Fruit fly (Drosophila melanogaster) whole organism, embryonic: ENCODE results near the gene CG33331.

ENCODE experiments used
- Aef1 ChIP-seq: fragments of 200-800 bp; sonication (Bioruptor generic); IDR thresholded peaks from 3 replicates; pipeline ENCODE4 v1.3.6; 2022; ENCODE audit warnings: missing biosample characterization, missing genetic modification characterization
- Atf3 ChIP-seq: fragments of 200-800 bp; sonication (Bioruptor generic); optimal IDR thresholded peaks from 3 replicates; lab custom pipeline; 2016; ENCODE audit warnings: missing biosample characterization, missing genetic modification characterization
- B-H2 ChIP-seq: fragments of 200-800 bp; sonication (Bioruptor generic); optimal IDR thresholded peaks from 2 replicates; lab custom pipeline; 2018; ENCODE audit warnings: missing biosample characterization, mild to moderate bottlenecking, missing genetic modification characterization
- BEAF-32 ChIP-seq: fragments of 200-800 bp; sonication (Bioruptor generic); optimal IDR thresholded peaks from 3 replicates; lab custom pipeline; 2017; ENCODE audit warnings: missing biosample characterization, missing genetic modification characterization, mild to moderate bottlenecking, moderate library complexity, missing genetic modification reagents
- BtbVII ChIP-seq: fragments of 200-800 bp; sonication (Bioruptor generic); optimal IDR thresholded peaks from 3 replicates; lab custom pipeline; 2017; ENCODE audit warnings: missing biosample characterization, mild to moderate bottlenecking, missing genetic modification characterization
- CG10462 ChIP-seq: fragments of 200-800 bp; sonication (Bioruptor generic); optimal IDR thresholded peaks from 2 replicates; lab custom pipeline; 2016; ENCODE audit warnings: missing biosample characterization, missing genetic modification characterization
- CG11247 ChIP-seq: fragments of 200-800 bp; sonication (Bioruptor generic); IDR thresholded peaks from 2 replicates; pipeline ENCODE4 v1.3.6; 2022; ENCODE audit warnings: missing biosample characterization, missing genetic modification characterization
- CG11560 ChIP-seq: fragments of 200-800 bp; sonication (Bioruptor generic); IDR thresholded peaks from 3 replicates; pipeline ENCODE4 v1.3.6; 2022; ENCODE audit warnings: missing biosample characterization, missing genetic modification characterization
- CG12299 ChIP-seq: fragments of 200-800 bp; sonication (Bioruptor generic); optimal IDR thresholded peaks from 2 replicates; lab custom pipeline; 2018; ENCODE audit warnings: missing biosample characterization, mild to moderate bottlenecking, missing genetic modification characterization
- CG1233 ChIP-seq: fragments of 200-800 bp; sonication (Bioruptor generic); optimal IDR thresholded peaks from 4 replicates; lab custom pipeline; 2018; ENCODE audit warnings: missing biosample characterization, mild to moderate bottlenecking, missing genetic modification characterization
- CG15011 ChIP-seq: fragments of 200-800 bp; sonication (Bioruptor generic); optimal IDR thresholded peaks from 3 replicates; lab custom pipeline; 2018; ENCODE audit warnings: missing biosample characterization, mild to moderate bottlenecking, missing genetic modification characterization
- CG15269 ChIP-seq: fragments of 200-800 bp; sonication (Bioruptor generic); optimal IDR thresholded peaks from 2 replicates; lab custom pipeline; 2018; ENCODE audit warnings: missing biosample characterization, mild to moderate bottlenecking, missing genetic modification characterization, moderate library complexity
- CG1529 ChIP-seq: fragments of 200-800 bp; sonication (Bioruptor generic); optimal IDR thresholded peaks from 3 replicates; lab custom pipeline; 2018; ENCODE audit warnings: missing biosample characterization, missing genetic modification characterization
- CG17361 ChIP-seq: fragments of 200-800 bp; sonication (Bioruptor generic); IDR thresholded peaks from 3 replicates; pipeline ENCODE4 v1.3.6; 2022; ENCODE audit warnings: missing biosample characterization, missing genetic modification characterization
- CG18764 ChIP-seq: fragments of 200-800 bp; sonication (Bioruptor generic); optimal IDR thresholded peaks from 3 replicates; lab custom pipeline; 2016; ENCODE audit warnings: missing biosample characterization, missing genetic modification characterization
- CG30020 ChIP-seq: fragments of 200-800 bp; optimal IDR thresholded peaks from 2 replicates; lab custom pipeline; 2019; ENCODE audit warnings: missing biosample characterization, mild to moderate bottlenecking, missing genetic modification characterization, moderate library complexity
- CG3407 ChIP-seq: fragments of 200-800 bp; sonication (Bioruptor generic); optimal IDR thresholded peaks from 2 replicates; lab custom pipeline; 2018; ENCODE audit warnings: missing biosample characterization, mild to moderate bottlenecking, missing genetic modification characterization
- CG34224 ChIP-seq: fragments of 200-800 bp; sonication (Bioruptor generic); IDR thresholded peaks from 3 replicates; pipeline ENCODE4 v1.3.6; 2022; ENCODE audit warnings: missing biosample characterization, missing genetic modification characterization; ENCODE audit not compliant: partially characterized antibody
- CG4328 ChIP-seq: fragments of 200-800 bp; sonication (Bioruptor generic); optimal IDR thresholded peaks from 3 replicates; lab custom pipeline; 2017; ENCODE audit warnings: missing biosample characterization, missing genetic modification reagents, missing genetic modification characterization
- CG4404 ChIP-seq: fragments of 200-800 bp; sonication (Bioruptor generic); IDR thresholded peaks from 2 replicates; pipeline ENCODE4 v1.3.6; 2022; ENCODE audit warnings: missing biosample characterization, missing genetic modification characterization
- CG4854 ChIP-seq: fragments of 200-800 bp; sonication (Bioruptor generic); optimal IDR thresholded peaks from 2 replicates; lab custom pipeline; 2016; ENCODE audit warnings: missing biosample characterization, missing genetic modification characterization, inconsistent platforms
- CG6683 ChIP-seq: fragments of 200-800 bp; sonication (Bioruptor generic); optimal IDR thresholded peaks from 2 replicates; lab custom pipeline; 2017; ENCODE audit warnings: missing biosample characterization, mild to moderate bottlenecking, missing genetic modification characterization, missing genetic modification reagents
- CG6791 ChIP-seq: fragments of 200-800 bp; sonication (Bioruptor generic); IDR thresholded peaks from 3 replicates; pipeline ENCODE4 v1.3.6; 2022; ENCODE audit warnings: missing biosample characterization, missing genetic modification characterization; ENCODE audit not compliant: partially characterized antibody
- CHES-1-like ChIP-seq: fragments of 200-800 bp; sonication (Bioruptor generic); optimal IDR thresholded peaks from 2 replicates; lab custom pipeline; 2016; ENCODE audit warnings: missing biosample characterization, missing genetic modification characterization
- CTCF ChIP-seq: fragments of 200-800 bp; sonication (Bioruptor generic); optimal IDR thresholded peaks from 2 replicates; lab custom pipeline; 2017; ENCODE audit warnings: missing biosample characterization, mild to moderate bottlenecking, missing genetic modification characterization, moderate library complexity
- Dll ChIP-seq: fragments of 200-800 bp; sonication (Bioruptor generic); IDR thresholded peaks from 4 replicates; pipeline ENCODE4 v1.3.6; 2022; ENCODE audit warnings: missing biosample characterization, missing genetic modification characterization; ENCODE audit not compliant: partially characterized antibody
- Dref ChIP-seq: fragments of 200-800 bp; sonication (Bioruptor generic); IDR thresholded peaks from 2 replicates; pipeline ENCODE4 v1.3.6; 2022; ENCODE audit warnings: missing biosample characterization, missing genetic modification characterization
- Gug ChIP-seq: fragments of 200-800 bp; sonication (Bioruptor generic); IDR thresholded peaks from 4 replicates; pipeline ENCODE4 v1.3.6; 2022; ENCODE audit warnings: missing biosample characterization, missing genetic modification characterization
- Hr51 ChIP-seq, 2 experiments: fragments of 200-800 bp; sonication (Bioruptor generic); optimal IDR thresholded peaks; 2 replicates in 1 of 2; 3 replicates in 1 of 2; lab custom pipeline; 2016 to 2018; ENCODE audit warnings: missing biosample characterization in 2 of 2, missing genetic modification characterization in 2 of 2, mild to moderate bottlenecking in 1 of 2, moderate library complexity in 1 of 2
- Kr ChIP-seq: fragments of 200-800 bp; sonication (Bioruptor generic); optimal IDR thresholded peaks from 2 replicates; lab custom pipeline; 2017; ENCODE audit warnings: missing biosample characterization, mild to moderate bottlenecking, missing genetic modification characterization
- NC2β ChIP-seq: fragments of 200-800 bp; sonication (Bioruptor generic); optimal IDR thresholded peaks from 2 replicates; lab custom pipeline; 2016; ENCODE audit warnings: missing biosample characterization, missing genetic modification characterization
- Oaz ChIP-seq: fragments of 200-800 bp; sonication (Bioruptor generic); IDR thresholded peaks from 2 replicates; pipeline ENCODE4 v1.3.6; 2022; ENCODE audit warnings: missing biosample characterization, missing genetic modification characterization
- Optix ChIP-seq: fragments of 200-800 bp; sonication (Bioruptor generic); IDR thresholded peaks from 3 replicates; pipeline ENCODE4 v1.3.6; 2022; ENCODE audit warnings: missing biosample characterization, missing genetic modification characterization
- Vsx1 ChIP-seq: fragments of 200-800 bp; sonication (Bioruptor generic); optimal IDR thresholded peaks from 2 replicates; lab custom pipeline; 2017; ENCODE audit warnings: missing biosample characterization, mild to moderate bottlenecking, missing genetic modification characterization, missing genetic modification reagents
- abd-A ChIP-seq: fragments of 200-800 bp; sonication (Bioruptor generic); optimal IDR thresholded peaks from 3 replicates; lab custom pipeline; 2019; ENCODE audit warnings: missing biosample characterization, mild to moderate bottlenecking, missing genetic modification characterization, moderate library complexity
- amos ChIP-seq: fragments of 200-800 bp; sonication (Bioruptor generic); IDR thresholded peaks from 2 replicates; pipeline ENCODE4 v1.3.6; 2022; ENCODE audit warnings: missing biosample characterization, missing genetic modification characterization; ENCODE audit not compliant: partially characterized antibody
- ap ChIP-seq: fragments of 200-800 bp; sonication (Bioruptor generic); IDR thresholded peaks from 2 replicates; pipeline ENCODE4 v1.3.6; 2022; ENCODE audit warnings: missing biosample characterization, missing genetic modification characterization
- bsh ChIP-seq, 2 experiments: fragments of 200-800 bp; sonication (Bioruptor generic); optimal IDR thresholded peaks; 2 replicates each; lab custom pipeline; 2017 to 2018; ENCODE audit warnings: mild to moderate bottlenecking in 2 of 2, missing biosample characterization in 2 of 2, missing genetic modification characterization in 2 of 2, moderate library complexity in 1 of 2
- ci ChIP-seq: fragments of 200-800 bp; sonication (Bioruptor generic); IDR thresholded peaks from 3 replicates; pipeline ENCODE4 v1.3.6; 2022; ENCODE audit warnings: missing biosample characterization, missing genetic modification characterization
- exex ChIP-seq: fragments of 200-800 bp; sonication (Bioruptor generic); optimal IDR thresholded peaks from 4 replicates; lab custom pipeline; 2018; ENCODE audit warnings: missing biosample characterization, mild to moderate bottlenecking, missing genetic modification characterization, moderate library complexity
- klu ChIP-seq: fragments of 200-800 bp; sonication (Bioruptor generic); IDR thresholded peaks from 2 replicates; pipeline ENCODE4 v1.3.6; 2022; ENCODE audit warnings: missing biosample characterization, missing genetic modification characterization
- onecut ChIP-seq: fragments of 200-800 bp; sonication (Bioruptor generic); IDR thresholded peaks from 2 replicates; pipeline ENCODE4 v1.3.6; 2022; ENCODE audit warnings: missing biosample characterization, missing genetic modification characterization
- pros ChIP-seq: fragments of 200-800 bp; sonication (Bioruptor generic); optimal IDR thresholded peaks from 3 replicates; lab custom pipeline; 2019; ENCODE audit warnings: missing biosample characterization, mild to moderate bottlenecking, missing genetic modification characterization, moderate library complexity
- ranshi ChIP-seq: fragments of 200-800 bp; sonication (Bioruptor generic); IDR thresholded peaks from 2 replicates; pipeline ENCODE4 v1.3.6; 2022; ENCODE audit warnings: missing biosample characterization, missing genetic modification characterization
- schlank ChIP-seq: fragments of 200-800 bp; sonication (Bioruptor generic); optimal IDR thresholded peaks from 2 replicates; lab custom pipeline; 2018; ENCODE audit warnings: missing biosample characterization, mild to moderate bottlenecking, missing genetic modification characterization
- seq ChIP-seq: fragments of 200-800 bp; sonication (Bioruptor generic); IDR thresholded peaks from 2 replicates; pipeline ENCODE4 v1.3.6; 2022; ENCODE audit warnings: missing biosample characterization, missing genetic modification characterization
- tgo ChIP-seq: fragments of 200-800 bp; sonication (Bioruptor generic); IDR thresholded peaks from 3 replicates; pipeline ENCODE4 v1.3.6; 2022; ENCODE audit warnings: missing biosample characterization, missing genetic modification characterization
- unc-4 ChIP-seq: fragments of 200-800 bp; sonication (Bioruptor generic); IDR thresholded peaks from 2 replicates; pipeline ENCODE4 v1.3.6; 2022; ENCODE audit warnings: missing biosample characterization, missing genetic modification characterization; ENCODE audit not compliant: partially characterized antibody
- vfl ChIP-seq: fragments of 200-800 bp; sonication (Bioruptor generic); optimal IDR thresholded peaks from 2 replicates; lab custom pipeline; 2016; ENCODE audit warnings: missing biosample characterization, missing genetic modification characterization
- wdn ChIP-seq: fragments of 200-800 bp; sonication (Bioruptor generic); IDR thresholded peaks from 2 replicates; pipeline ENCODE4 v1.3.6; 2022; ENCODE audit warnings: missing biosample characterization, missing genetic modification characterization
- zfh2 ChIP-seq: fragments of 200-800 bp; sonication (Bioruptor generic); optimal IDR thresholded peaks from 2 replicates; lab custom pipeline; 2016; ENCODE audit warnings: missing biosample characterization, missing genetic modification characterization

The CG33331 gene

dm6 chr3R:14853767-14854191 lies 32.5 kb upstream of the CG33331 start (continued):
- TF ChIP-seq Optix (no peak), CG12299 (tag; lab: Kevin White, UChicago) (no peak), BEAF-32 (GFP tag; lab: Kevin White, UChicago) (no peak), CG11247 (no peak), Dll (GFP tag; lab: Robert Waterston, UW) (no peak; the same call in 3 of the 4 replicates), zfh2 (GFP tag; lab: Kevin White, UChicago) (no peak), bsh (GFP tag; optimal IDR thresholded peaks at IDR 0.05; lab: Kevin White, UChicago) (peak in 1 of 2 experiments; percentile 42), onecut (GFP tag; lab: Robert Waterston, UW) (peak; percentile 35), tgo (GFP tag; lab: Robert Waterston, UW) (no peak), CTCF (GFP tag; lab: Kevin White, UChicago) (no peak), ci (peak; percentile 89), klu (GFP tag; lab: Robert Waterston, UW) (no peak), pros (peak; percentile 51), CG18764 (GFP tag; lab: Kevin White, UChicago) (no peak), CG17361 (GFP tag; lab: Robert Waterston, UW) (no peak), seq (GFP tag; lab: Robert Waterston, UW) (no peak), Aef1 (GFP tag; lab: Robert Waterston, UW) (no peak), Dref (GFP tag; lab: Robert Waterston, UW) (no peak), CG6791 (GFP tag; lab: Robert Waterston, UW) (0 out of 3 replicates have a peak, but pooled peaks have one; percentile 16), schlank (peak; percentile 12), ranshi (no peak), B-H2 (GFP tag; lab: Kevin White, UChicago) (peak; percentile 72), CG4404 (GFP tag; lab: Robert Waterston, UW) (no peak), Hr51 (GFP tag; optimal IDR thresholded peaks at IDR 0.05; lab: Kevin White, UChicago) (peak in 1 of 2 experiments; percentile 9), NC2β (no peak), BtbVII (GFP tag; lab: Kevin White, UChicago) (peak; percentile 84), Vsx1 (GFP tag; lab: Kevin White, UChicago) (peak; percentile 72), CHES-1-like (no peak), vfl (peak; percentile 66), ap (GFP tag; lab: Robert Waterston, UW) (no peak), CG11560 (tag; lab: Robert Waterston, UW) (no peak), CG10462 (GFP tag; lab: Kevin White, UChicago) (no peak), amos (peak; percentile 25; the same call in 1 of the 2 replicates), Kr (GFP tag; lab: Kevin White, UChicago) (no peak), CG1529 (GFP tag; lab: Kevin White, UChicago) (peak; percentile 10), exex (tag; lab: Kevin White, UChicago) (peak; percentile 17), CG15011 (GFP tag; lab: Kevin White, UChicago) (peak; percentile 6), unc-4 (GFP tag; lab: Robert Waterston, UW) (no peak), CG4328 (peak; percentile 39), CG15269 (peak; percentile 3), Atf3 (GFP tag; lab: Kevin White, UChicago) (no peak), CG6683 (GFP tag; lab: Kevin White, UChicago) (peak; percentile 62), CG1233 (GFP tag; lab: Kevin White, UChicago) (peak; percentile 16), CG4854 (GFP tag; lab: Kevin White, UChicago) (no peak), CG30020 (tag; lab: Kevin White, UChicago) (no peak), Gug (no peak), Oaz (GFP tag; lab: Robert Waterston, UW) (no peak), abd-A (tag; lab: Kevin White, UChicago) (peak; percentile 26), wdn (GFP tag; lab: Robert Waterston, UW) (0 out of 2 replicates have a peak, but pooled peaks have one; percentile 29), CG3407 (GFP tag; lab: Kevin White, UChicago) (no peak), CG34224 (no peak; the same call in 2 of the 3 replicates)
